Fruit fly (Drosophila melanogaster) whole organism, embryonic: ENCODE data around the gene stv.

Source experiments
- Abd-B ChIP-seq: fragments of 200-800 bp; sonication (Bioruptor generic); optimal IDR thresholded peaks from 2 replicates; lab custom pipeline; 2018; ENCODE audit warnings: missing biosample characterization, mild to moderate bottlenecking, missing genetic modification characterization, moderate library complexity
- Aef1 ChIP-seq: fragments of 200-800 bp; sonication (Bioruptor generic); IDR thresholded peaks from 3 replicates; pipeline ENCODE4 v1.3.6; 2022; ENCODE audit warnings: missing biosample characterization, missing genetic modification characterization
- CG11504 ChIP-seq: fragments of 200-800 bp; sonication (Bioruptor generic); optimal IDR thresholded peaks from 3 replicates; lab custom pipeline; 2019; ENCODE audit warnings: missing biosample characterization, mild to moderate bottlenecking, missing genetic modification characterization, moderate library complexity
- CG14860 ChIP-seq: fragments of 200-800 bp; sonication (Bioruptor generic); IDR thresholded peaks from 3 replicates; pipeline ENCODE4 v1.3.6; 2022; ENCODE audit warnings: missing biosample characterization, missing genetic modification characterization; ENCODE audit not compliant: partially characterized antibody
- CG15514 ChIP-seq: fragments of 200-800 bp; sonication (Bioruptor generic); optimal IDR thresholded peaks from 3 replicates; lab custom pipeline; 2017; ENCODE audit warnings: missing biosample characterization, missing genetic modification characterization, mild to moderate bottlenecking, moderate library complexity, missing genetic modification reagents
- CG17361 ChIP-seq: fragments of 200-800 bp; sonication (Bioruptor generic); IDR thresholded peaks from 3 replicates; pipeline ENCODE4 v1.3.6; 2022; ENCODE audit warnings: missing biosample characterization, missing genetic modification characterization
- CG17802 ChIP-seq: fragments of 200-800 bp; sonication (Bioruptor generic); optimal IDR thresholded peaks from 2 replicates; lab custom pipeline; 2018; ENCODE audit warnings: missing biosample characterization, mild to moderate bottlenecking, missing genetic modification characterization, moderate library complexity
- CG18599 ChIP-seq: fragments of 200-800 bp; sonication (Bioruptor generic); optimal IDR thresholded peaks from 3 replicates; lab custom pipeline; 2017; ENCODE audit warnings: missing biosample characterization, missing genetic modification characterization, mild to moderate bottlenecking, moderate library complexity, missing genetic modification reagents
- CG30020 ChIP-seq: fragments of 200-800 bp; optimal IDR thresholded peaks from 2 replicates; lab custom pipeline; 2019; ENCODE audit warnings: missing biosample characterization, mild to moderate bottlenecking, missing genetic modification characterization, moderate library complexity
- CG30403 ChIP-seq: fragments of 200-800 bp; sonication (Bioruptor generic); optimal IDR thresholded peaks from 3 replicates; lab custom pipeline; 2016; ENCODE audit warnings: missing biosample characterization, missing genetic modification characterization
- CG34422 ChIP-seq: fragments of 200-800 bp; sonication (Bioruptor generic); IDR thresholded peaks from 3 replicates; pipeline ENCODE4 v1.3.6; 2022; ENCODE audit warnings: missing biosample characterization, missing genetic modification characterization
- CG4820 ChIP-seq: fragments of 200-800 bp; sonication (Bioruptor generic); optimal IDR thresholded peaks from 3 replicates; lab custom pipeline; 2016; ENCODE audit warnings: missing biosample characterization, missing genetic modification characterization
- CG6272 ChIP-seq: fragments of 200-800 bp; sonication (Bioruptor generic); IDR thresholded peaks from 2 replicates; pipeline ENCODE4 v1.3.6; 2022; ENCODE audit warnings: missing biosample characterization, missing genetic modification characterization
- CG7745 ChIP-seq: fragments of 200-800 bp; sonication (Bioruptor generic); optimal IDR thresholded peaks from 2 replicates; lab custom pipeline; 2018; ENCODE audit warnings: missing biosample characterization, mild to moderate bottlenecking, missing genetic modification characterization, moderate library complexity
- CG7928 ChIP-seq: fragments of 200-800 bp; sonication (Bioruptor generic); optimal IDR thresholded peaks from 2 replicates; lab custom pipeline; 2017; ENCODE audit warnings: missing biosample characterization, mild to moderate bottlenecking, missing genetic modification characterization
- CG7963 ChIP-seq: fragments of 200-800 bp; sonication (Bioruptor generic); IDR thresholded peaks from 3 replicates; pipeline ENCODE4 v1.3.6; 2022; ENCODE audit warnings: missing biosample characterization, missing genetic modification characterization; ENCODE audit not compliant: partially characterized antibody
- CG8290 ChIP-seq, 3 experiments: fragments of 200-800 bp; sonication (Bioruptor generic); optimal IDR thresholded peaks; 2 replicates each; lab custom pipeline; 2016 to 2019; ENCODE audit warnings: missing biosample characterization in 3 of 3, missing genetic modification characterization in 3 of 3, mild to moderate bottlenecking in 2 of 3, moderate library complexity in 1 of 3
- CG8924 ChIP-seq: fragments of 200-800 bp; optimal IDR thresholded peaks from 3 replicates; lab custom pipeline; 2019; ENCODE audit warnings: missing biosample characterization, mild to moderate bottlenecking, missing genetic modification characterization, moderate library complexity
- CG9817 ChIP-seq: fragments of 200-800 bp; sonication (Bioruptor generic); optimal IDR thresholded peaks from 2 replicates; lab custom pipeline; 2018; ENCODE audit warnings: missing biosample characterization, mild to moderate bottlenecking, missing genetic modification characterization, moderate library complexity
- Dp ChIP-seq: fragments of 200-800 bp; sonication (Bioruptor generic); optimal IDR thresholded peaks from 2 replicates; lab custom pipeline; 2018; ENCODE audit warnings: missing biosample characterization, mild to moderate bottlenecking, missing genetic modification characterization, moderate library complexity
- Ets65A ChIP-seq: fragments of 200-800 bp; sonication (Bioruptor generic); peaks from one replicate; lab custom pipeline; 2016; ENCODE audit warnings: missing biosample characterization, missing genetic modification characterization
- Ets97D ChIP-seq: fragments of 200-800 bp; sonication (Bioruptor generic); optimal IDR thresholded peaks from 3 replicates; lab custom pipeline; 2016; ENCODE audit warnings: missing biosample characterization, missing genetic modification characterization
- Hmr ChIP-seq: fragments of 200-800 bp; sonication (Bioruptor generic); optimal IDR thresholded peaks from 3 replicates; lab custom pipeline; 2017; ENCODE audit warnings: mild to moderate bottlenecking, missing biosample characterization, missing genetic modification reagents, missing genetic modification characterization
- Hsf ChIP-seq: fragments of 200-800 bp; sonication (Bioruptor generic); optimal IDR thresholded peaks from 3 replicates; lab custom pipeline; 2016; ENCODE audit warnings: missing biosample characterization, missing genetic modification characterization
- MBD-R2 ChIP-seq: fragments of 200-800 bp; sonication (Bioruptor generic); IDR thresholded peaks from 2 replicates; pipeline ENCODE4 v1.3.6; 2022; ENCODE audit warnings: missing biosample characterization, missing genetic modification characterization
- Myb ChIP-seq: fragments of 200-800 bp; sonication (Bioruptor generic); optimal IDR thresholded peaks from 2 replicates; lab custom pipeline; 2016; ENCODE audit warnings: missing biosample characterization, missing genetic modification characterization
- NC2β ChIP-seq: fragments of 200-800 bp; sonication (Bioruptor generic); optimal IDR thresholded peaks from 2 replicates; lab custom pipeline; 2016; ENCODE audit warnings: missing biosample characterization, missing genetic modification characterization
- NFAT ChIP-seq: fragments of 200-800 bp; sonication (Bioruptor generic); IDR thresholded peaks from 2 replicates; pipeline ENCODE4 v1.3.6; 2022; ENCODE audit warnings: missing biosample characterization, missing genetic modification characterization
- Oaz ChIP-seq: fragments of 200-800 bp; sonication (Bioruptor generic); IDR thresholded peaks from 2 replicates; pipeline ENCODE4 v1.3.6; 2022; ENCODE audit warnings: missing biosample characterization, missing genetic modification characterization
- Sry-δ ChIP-seq: fragments of 200-800 bp; sonication (Bioruptor generic); optimal IDR thresholded peaks from 2 replicates; lab custom pipeline; 2016; ENCODE audit warnings: missing biosample characterization, missing genetic modification characterization
- aop ChIP-seq: fragments of 200-800 bp; sonication (Bioruptor generic); IDR thresholded peaks from 2 replicates; pipeline ENCODE4 v1.3.6; 2022; ENCODE audit warnings: missing biosample characterization, missing genetic modification characterization
- caup ChIP-seq: fragments of 200-800 bp; sonication (Bioruptor generic); optimal IDR thresholded peaks from 3 replicates; lab custom pipeline; 2017; ENCODE audit warnings: missing biosample characterization, mild to moderate bottlenecking, missing genetic modification characterization, moderate library complexity; ENCODE audit not compliant: severe bottlenecking
- chn ChIP-seq: fragments of 200-800 bp; sonication (Bioruptor generic); optimal IDR thresholded peaks from 2 replicates; lab custom pipeline; 2016; ENCODE audit warnings: missing biosample characterization, missing genetic modification characterization
- dmrt11E ChIP-seq: fragments of 200-800 bp; sonication (Bioruptor generic); optimal IDR thresholded peaks from 3 replicates; lab custom pipeline; 2018; ENCODE audit warnings: missing biosample characterization, mild to moderate bottlenecking, missing genetic modification characterization, moderate library complexity
- inv ChIP-seq: fragments of 200-800 bp; sonication (Bioruptor generic); IDR thresholded peaks from 2 replicates; pipeline ENCODE4 v1.3.6; 2022; ENCODE audit warnings: missing biosample characterization, missing genetic modification characterization; ENCODE audit not compliant: partially characterized antibody
- jumu ChIP-seq: fragments of 200-800 bp; sonication (Bioruptor generic); optimal IDR thresholded peaks from 3 replicates; lab custom pipeline; 2016; ENCODE audit warnings: missing biosample characterization, missing genetic modification characterization
- mam ChIP-seq: fragments of 200-800 bp; sonication (Bioruptor generic); optimal IDR thresholded peaks from 3 replicates; lab custom pipeline; 2016; ENCODE audit warnings: missing biosample characterization, missing genetic modification characterization
- mld ChIP-seq: fragments of 200-800 bp; sonication (Bioruptor generic); IDR thresholded peaks from 3 replicates; pipeline ENCODE4 v1.3.6; 2022; ENCODE audit warnings: missing biosample characterization, missing genetic modification characterization; ENCODE audit not compliant: partially characterized antibody
- onecut ChIP-seq: fragments of 200-800 bp; sonication (Bioruptor generic); IDR thresholded peaks from 2 replicates; pipeline ENCODE4 v1.3.6; 2022; ENCODE audit warnings: missing biosample characterization, missing genetic modification characterization
- pho ChIP-seq: fragments of 200-800 bp; sonication (Bioruptor generic); optimal IDR thresholded peaks from 2 replicates; lab custom pipeline; 2016; ENCODE audit warnings: missing biosample characterization, missing genetic modification characterization
- pzg ChIP-seq: fragments of 200-800 bp; sonication (Bioruptor generic); optimal IDR thresholded peaks from 3 replicates; lab custom pipeline; 2018; ENCODE audit warnings: missing biosample characterization, mild to moderate bottlenecking, missing genetic modification characterization, moderate library complexity
- ranshi ChIP-seq: fragments of 200-800 bp; sonication (Bioruptor generic); IDR thresholded peaks from 2 replicates; pipeline ENCODE4 v1.3.6; 2022; ENCODE audit warnings: missing biosample characterization, missing genetic modification characterization
- slbo ChIP-seq: fragments of 200-800 bp; sonication (Bioruptor generic); IDR thresholded peaks from 2 replicates; pipeline ENCODE4 v1.3.6; 2022; ENCODE audit warnings: missing biosample characterization, missing genetic modification characterization
- sug ChIP-seq: fragments of 200-800 bp; optimal IDR thresholded peaks from 2 replicates; lab custom pipeline; 2019; ENCODE audit warnings: missing biosample characterization, mild to moderate bottlenecking, missing genetic modification characterization, moderate library complexity
- tin ChIP-seq: fragments of 200-800 bp; sonication (Bioruptor generic); optimal IDR thresholded peaks from 3 replicates; lab custom pipeline; 2016; ENCODE audit warnings: missing biosample characterization, missing genetic modification characterization
- vnd ChIP-seq: fragments of 200-800 bp; sonication (Bioruptor generic); IDR thresholded peaks from 3 replicates; pipeline ENCODE4 v1.3.6; 2022; ENCODE audit warnings: missing biosample characterization, missing genetic modification characterization; ENCODE audit not compliant: partially characterized antibody
- zen2 ChIP-seq: fragments of 200-800 bp; sonication (Bioruptor generic); IDR thresholded peaks from 3 replicates; pipeline ENCODE4 v1.3.6; 2022; ENCODE audit warnings: missing biosample characterization, missing genetic modification characterization; ENCODE audit not compliant: partially characterized antibody

stv gene

dm6 chr3L:13486041-13486859 lies 8.9 kb downstream of the stv start, which contains the start of the genes Abp1 and Tgi (continued):
- TF ChIP-seq Ets97D = peak; percentile 62
- TF ChIP-seq vnd (GFP tag; lab: Robert Waterston, UW) = peak; percentile 66
- TF ChIP-seq Dp (GFP tag; lab: Kevin White, UChicago) = peak; percentile 54
- no peak for TF ChIP-seq CG7745
- TF ChIP-seq ranshi = 0 out of 2 replicates have a peak, but pooled peaks have one; percentile 20
- peak; percentile 65 for TF ChIP-seq NFAT (GFP tag; lab: Robert Waterston, UW)
- peak; percentile 36 for TF ChIP-seq CG9817 (tag; lab: Kevin White, UChicago)
- TF ChIP-seq tin (GFP tag; lab: Kevin White, UChicago) = peak; percentile 25
- TF ChIP-seq aop (GFP tag; lab: Robert Waterston, UW) = 0 out of 2 replicates have a peak, but pooled peaks have one; percentile 14
- peak; percentile 16 for TF ChIP-seq caup (GFP tag; lab: Kevin White, UChicago)
- peak; percentile 86 for TF ChIP-seq Ets65A (GFP tag; lab: Kevin White, UChicago)
- peak; percentile 43 for TF ChIP-seq CG30403 (GFP tag; lab: Kevin White, UChicago)
- peak; percentile 23 for TF ChIP-seq dmrt11E
- TF ChIP-seq Hmr = peak; percentile 65
- TF ChIP-seq CG18599 = no peak
- peak; percentile 84 for TF ChIP-seq CG7963 (GFP tag; lab: Robert Waterston, UW)
- peak; percentile 38 for TF ChIP-seq Myb
- TF ChIP-seq slbo (GFP tag; lab: Robert Waterston, UW) = peak; percentile 72
- no peak for TF ChIP-seq CG7928 (GFP tag; lab: Kevin White, UChicago)
- TF ChIP-seq mam (GFP tag; lab: Kevin White, UChicago) = peak; percentile 72
- TF ChIP-seq Abd-B (GFP tag; lab: Kevin White, UChicago) = peak; percentile 41
- peak; percentile 27 for TF ChIP-seq CG8290 (GFP tag; optimal IDR thresholded peaks at IDR 0.05; lab: Kevin White, UChicago)
- TF ChIP-seq CG8290 (tag; optimal IDR thresholded peaks at IDR 0.05; lab: Kevin White, UChicago) = peak in 1 of 2 experiments; percentile 86
- no peak for TF ChIP-seq Oaz (GFP tag; lab: Robert Waterston, UW)
- TF ChIP-seq CG8924 (tag; lab: Kevin White, UChicago) = peak; percentile 15
- peak; percentile 18 for TF ChIP-seq NC2β (GFP tag; lab: Kevin White, UChicago)
- TF ChIP-seq MBD-R2 (GFP tag; lab: Robert Waterston, UW) = peak; percentile 79
- peak; percentile 32 for TF ChIP-seq chn
- peak; percentile 80 for TF ChIP-seq onecut (GFP tag; lab: Robert Waterston, UW)
- TF ChIP-seq mld (GFP tag; lab: Robert Waterston, UW) = peak; percentile 63; the same call in 2 of the 3 replicates
- TF ChIP-seq Sry-δ (GFP tag; lab: Kevin White, UChicago) = peak; percentile 93
- TF ChIP-seq Aef1 (GFP tag; lab: Robert Waterston, UW) = peak; percentile 35
- TF ChIP-seq CG17802 (tag; lab: Kevin White, UChicago) = no peak
- TF ChIP-seq CG11504 = peak; percentile 24
- peak; percentile 87 for TF ChIP-seq CG15514 (GFP tag; lab: Kevin White, UChicago)
- TF ChIP-seq Hsf (GFP tag; lab: Kevin White, UChicago) = peak; percentile 35
- peak; percentile 21 for TF ChIP-seq sug
- TF ChIP-seq CG14860 = peak; percentile 60
- peak; percentile 73 for TF ChIP-seq zen2 (GFP tag; lab: Robert Waterston, UW)
- TF ChIP-seq CG30020 (tag; lab: Kevin White, UChicago) = peak; percentile 10
- peak; percentile 19 for TF ChIP-seq jumu
- TF ChIP-seq pho = peak; percentile 46
- TF ChIP-seq CG17361 (GFP tag; lab: Robert Waterston, UW) = peak; percentile 34; the same call in 2 of the 3 replicates
- TF ChIP-seq CG4820 (GFP tag; lab: Kevin White, UChicago) = no peak
- peak; percentile 69 for TF ChIP-seq inv (GFP tag; lab: Robert Waterston, UW)
- peak; percentile 68; the same call in 1 of the 3 replicates for TF ChIP-seq CG34422 (GFP tag; lab: Robert Waterston, UW)
- peak; percentile 88 for TF ChIP-seq pzg (GFP tag; lab: Kevin White, UChicago)
- 0 out of 2 replicates have a peak, but pooled peaks have one; percentile 12 for TF ChIP-seq CG6272 (GFP tag; lab: Robert Waterston, UW)
